Worm (Caenorhabditis elegans): ENCODE measurements around the gene his-71.
A peak's percentile ranks its signal among the peaks of the same experiment; 100 is the strongest.

Gene his-71

DNA sequence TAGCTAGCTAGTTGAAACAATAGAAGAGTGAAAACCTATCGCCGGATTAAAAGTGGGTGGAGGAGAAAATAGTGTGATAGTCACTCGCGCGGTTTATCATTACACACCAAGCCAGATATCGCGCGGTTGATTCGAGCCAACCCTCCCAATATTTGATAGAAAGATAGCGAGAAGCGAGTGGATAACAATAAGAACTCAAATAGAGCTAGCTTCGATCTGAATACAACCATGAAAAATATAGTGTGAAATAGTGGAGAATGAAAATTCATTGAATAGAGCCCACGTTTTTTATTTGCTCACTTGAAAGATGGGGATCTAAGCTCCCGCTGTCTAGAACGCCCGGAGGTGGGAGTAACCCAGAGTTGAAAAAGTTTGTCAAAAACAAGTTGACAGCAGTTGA lies 36.9 kb downstream of the his-71 start, which contains the start of gene tnt-3:
Gene tnt-3 (minus strand): TSS at position 101 of the 400 bp plus-strand sequence.
- TF ChIP-seq elt-1 (tag; optimal IDR thresholded peaks at IDR 0.05) (no peak), snpc-4 (tag; optimal IDR thresholded peaks at IDR 0.05) (no peak), nhr-77 (tag; optimal IDR thresholded peaks at IDR 0.05) (no peak)

DNA sequence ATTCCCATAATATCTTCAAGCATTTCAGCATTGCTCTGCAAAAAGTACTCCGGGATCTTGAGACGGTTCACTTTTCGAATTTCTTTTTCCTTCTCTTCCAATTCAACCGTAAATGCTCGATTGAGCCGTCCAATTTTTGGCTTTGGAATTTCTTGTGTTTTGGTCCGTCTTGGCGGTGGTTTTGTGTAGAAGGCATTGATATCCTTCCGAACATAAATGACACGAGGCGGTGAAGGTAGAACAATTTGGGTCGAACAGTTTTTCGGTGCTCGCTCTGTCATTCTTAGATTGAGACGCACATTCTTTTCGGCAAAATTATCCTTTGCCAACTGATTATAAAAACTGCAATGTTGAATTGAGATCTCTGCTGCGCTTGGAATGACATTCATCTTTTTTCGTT lies 39.2 kb downstream of the his-71 start:
- TF ChIP-seq nhr-129 (tag; optimal IDR thresholded peaks at IDR 0.05) (no peak), ama-1 (optimal IDR thresholded peaks at IDR 0.05) (no peak), ztf-1 (GFP tag; conservative IDR thresholded peaks at IDR 0.05) (no peak), nhr-23 (tag; optimal IDR thresholded peaks at IDR 0.05) (no peak), ceh-82 (tag; optimal IDR thresholded peaks at IDR 0.05) (no peak), nhr-11 (tag; optimal IDR thresholded peaks at IDR 0.05) (no peak), peb-1 (tag; optimal IDR thresholded peaks at IDR 0.05) (no peak), elt-1 (tag; optimal IDR thresholded peaks at IDR 0.05) (no peak), crh-2 (tag; optimal IDR thresholded peaks at IDR 0.05) (no peak), R02D3.7 (tag; optimal IDR thresholded peaks at IDR 0.05) (no peak), Y55F3AM.14 (GFP tag; optimal IDR thresholded peaks at IDR 0.05) (no peak), lin-13 (GFP tag; optimal IDR thresholded peaks at IDR 0.05) (no peak), unc-39 (tag; optimal IDR thresholded peaks at IDR 0.05) (no peak)

DNA sequence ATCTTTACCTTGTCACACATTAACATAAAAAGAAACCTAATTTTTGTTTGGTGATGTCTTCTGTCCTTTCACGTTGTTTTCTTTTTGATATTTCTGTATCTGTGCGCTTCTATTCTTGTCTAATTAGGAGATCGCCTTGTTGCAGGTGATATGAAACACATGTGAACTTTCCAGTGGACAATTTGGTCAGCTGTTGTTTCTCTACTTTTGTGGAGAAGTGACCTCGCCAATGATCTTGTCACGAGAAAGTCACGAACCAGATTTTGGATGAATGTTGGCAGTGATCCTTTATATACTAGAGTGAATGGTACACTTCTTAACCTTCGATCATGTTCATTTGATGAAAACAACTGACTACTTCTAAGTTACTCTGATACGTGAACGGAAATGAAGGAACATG lies 49.4 kb downstream of the his-71 start:
- no peak for TF ChIP-seq unc-55 (GFP tag; optimal IDR thresholded peaks at IDR 0.05)
- TF ChIP-seq nhr-129 (tag; optimal IDR thresholded peaks at IDR 0.05) = peak; percentile 45

Measured in whole organism, L2 larva.